Worm (Caenorhabditis elegans): ENCODE results near the gene C46F11.5.

- TF ChIP-seq flt-1 (GFP tag; IDR thresholded peaks at IDR 0.05) (no peak), ama-1 (optimal IDR thresholded peaks at IDR 0.05) (no peak), tra-4 (tag; optimal IDR thresholded peaks at IDR 0.05) (no peak), B0310.2 (tag; optimal IDR thresholded peaks at IDR 0.05) (no peak), hmg-4 (GFP tag; optimal IDR thresholded peaks at IDR 0.05) (no peak), ets-7 (tag; optimal IDR thresholded peaks at IDR 0.05) (no peak), pes-1 (GFP tag; IDR thresholded peaks at IDR 0.05) (no peak), ceh-13 (GFP tag; optimal IDR thresholded peaks at IDR 0.05) (no peak), aly-1 (tag; optimal IDR thresholded peaks at IDR 0.05) (no peak)
Observed at ce11 chrIII:3703397-3703796, 46.0 kb upstream of the C46F11.5 start, which contains the start of gene C14B1.3.
